Fruit fly (Drosophila melanogaster) S2 (cell line): Measurements from ENCODE around the gene Hcf.

ENCODE experiments used
- CG8478 ChIP-seq: fragments of >200 bp; optimal IDR thresholded peaks from 2 replicates; lab custom pipeline; 2018
- CTCF ChIP-seq, 2 experiments: fragments of >200 bp; optimal IDR thresholded peaks; 2 replicates each; lab custom pipeline; 2018

- TF ChIP-seq CTCF (optimal IDR thresholded peaks at IDR 0.05; lab: Kevin White, UChicago) (no peak), CG8478 (lab: Kevin White, UChicago) (no peak)
Measured at dm6 chr4:358093-358929, 1.4 kb upstream of the Hcf start, which contains the start of gene PMCA.
